Fruit fly (Drosophila melanogaster) whole organism, prepupa: ENCODE data around the gene T48.

Experiments
- Blimp-1 ChIP-seq: fragments of 200-800 bp; sonication (Bioruptor generic); optimal IDR thresholded peaks from 3 replicates; lab custom pipeline; 2017; ENCODE audit warnings: missing biosample characterization, missing genetic modification characterization, mild to moderate bottlenecking, moderate library complexity, missing genetic modification reagents
- CG10631 ChIP-seq: fragments of 200-800 bp; sonication (Bioruptor generic); optimal IDR thresholded peaks from 2 replicates; lab custom pipeline; 2016; ENCODE audit warnings: missing biosample characterization, missing genetic modification characterization
- CG10669 ChIP-seq: fragments of 200-800 bp; sonication (Bioruptor generic); optimal IDR thresholded peaks from 3 replicates; lab custom pipeline; 2018; ENCODE audit warnings: missing biosample characterization, mild to moderate bottlenecking, missing genetic modification characterization, moderate library complexity
- CG15336 ChIP-seq: fragments of 200-800 bp; sonication (Bioruptor generic); IDR thresholded peaks from 2 replicates; pipeline ENCODE4 v1.3.6; 2022; ENCODE audit warnings: missing biosample characterization, missing genetic modification characterization
- CG1621 ChIP-seq: fragments of 200-800 bp; sonication (Bioruptor generic); optimal IDR thresholded peaks from 3 replicates; lab custom pipeline; 2018; ENCODE audit warnings: missing biosample characterization, mild to moderate bottlenecking, missing genetic modification characterization
- CG16779 ChIP-seq: fragments of 200-800 bp; sonication (Bioruptor generic); optimal IDR thresholded peaks from 3 replicates; lab custom pipeline; 2017; ENCODE audit warnings: missing biosample characterization, mild to moderate bottlenecking, missing genetic modification characterization
- CG32006 ChIP-seq: fragments of 200-800 bp; sonication (Bioruptor generic); optimal IDR thresholded peaks from 3 replicates; lab custom pipeline; 2017; ENCODE audit warnings: missing biosample characterization, mild to moderate bottlenecking, missing genetic modification characterization
- CG34406 ChIP-seq: fragments of 200-800 bp; sonication (Bioruptor generic); optimal IDR thresholded peaks from 3 replicates; lab custom pipeline; 2016; ENCODE audit warnings: missing biosample characterization, missing genetic modification characterization
- CG3919 ChIP-seq: fragments of 200-800 bp; sonication (Bioruptor generic); optimal IDR thresholded peaks from 3 replicates; lab custom pipeline; 2016; ENCODE audit warnings: missing biosample characterization, missing genetic modification characterization
- CG4318 ChIP-seq: fragments of 200-800 bp; sonication (Bioruptor generic); optimal IDR thresholded peaks from 3 replicates; lab custom pipeline; 2017; ENCODE audit warnings: missing biosample characterization, mild to moderate bottlenecking, missing genetic modification characterization
- CG6163 ChIP-seq: fragments of 200-800 bp; sonication (Bioruptor generic); IDR thresholded peaks from 3 replicates; pipeline ENCODE4 v1.3.6; 2022; ENCODE audit warnings: missing biosample characterization, missing genetic modification characterization
- CG6792 ChIP-seq: fragments of 200-800 bp; sonication (Bioruptor generic); optimal IDR thresholded peaks from 3 replicates; lab custom pipeline; 2016; ENCODE audit warnings: missing biosample characterization, missing genetic modification characterization
- CG6808 ChIP-seq: fragments of 200-800 bp; sonication (Bioruptor generic); optimal IDR thresholded peaks from 3 replicates; lab custom pipeline; 2017; ENCODE audit warnings: missing biosample characterization, missing genetic modification characterization, mild to moderate bottlenecking, moderate library complexity, missing genetic modification reagents
- CG6854 ChIP-seq: fragments of 200-800 bp; sonication (Bioruptor generic); optimal IDR thresholded peaks from 2 replicates; lab custom pipeline; 2017; ENCODE audit warnings: missing biosample characterization, mild to moderate bottlenecking, missing genetic modification characterization
- CG8119 ChIP-seq: fragments of 200-800 bp; sonication (Bioruptor generic); IDR thresholded peaks from 3 replicates; pipeline ENCODE4 v1.3.6; 2022; ENCODE audit warnings: missing biosample characterization, missing genetic modification characterization
- CG8632 ChIP-seq: fragments of 200-800 bp; sonication (Bioruptor generic); optimal IDR thresholded peaks from 3 replicates; lab custom pipeline; 2016; ENCODE audit warnings: missing biosample characterization, missing genetic modification characterization
- Gug ChIP-seq: fragments of 200-800 bp; sonication (Bioruptor generic); IDR thresholded peaks from 2 replicates; pipeline ENCODE4 v1.3.6; 2022; ENCODE audit warnings: missing biosample characterization, missing genetic modification characterization
- Hr38 ChIP-seq: sonication (Bioruptor generic); optimal IDR thresholded peaks from 2 replicates; lab custom pipeline; 2016; ENCODE audit warnings: missing biosample characterization, missing genetic modification characterization
- Hr39 ChIP-seq: fragments of 200-800 bp; sonication (Bioruptor generic); optimal IDR thresholded peaks from 2 replicates; lab custom pipeline; 2016; ENCODE audit warnings: missing biosample characterization, missing genetic modification characterization
- Met ChIP-seq: fragments of 200-800 bp; sonication (Bioruptor generic); optimal IDR thresholded peaks from 3 replicates; lab custom pipeline; 2016; ENCODE audit warnings: missing biosample characterization, missing genetic modification characterization
- OdsH ChIP-seq: fragments of 200-800 bp; sonication (Bioruptor generic); optimal IDR thresholded peaks from 3 replicates; lab custom pipeline; 2016; ENCODE audit warnings: missing biosample characterization, missing genetic modification characterization
- Smox ChIP-seq: fragments of 200-800 bp; sonication (Bioruptor generic); optimal IDR thresholded peaks from 3 replicates; lab custom pipeline; 2016; ENCODE audit warnings: missing biosample characterization, missing genetic modification characterization
- Sox14 ChIP-seq: fragments of 200-800 bp; sonication (Bioruptor generic); optimal IDR thresholded peaks from 3 replicates; lab custom pipeline; 2016; ENCODE audit warnings: missing biosample characterization, missing genetic modification characterization
- Sox15 ChIP-seq: fragments of 200-800 bp; sonication (Bioruptor generic); optimal IDR thresholded peaks from 3 replicates; lab custom pipeline; 2016; ENCODE audit warnings: missing biosample characterization, missing genetic modification characterization
- achi ChIP-seq: fragments of 200-800 bp; sonication (Bioruptor generic); optimal IDR thresholded peaks from 3 replicates; lab custom pipeline; 2016; ENCODE audit warnings: missing biosample characterization, missing genetic modification characterization
- cyc ChIP-seq: fragments of 200-800 bp; sonication (Bioruptor generic); optimal IDR thresholded peaks from 3 replicates; lab custom pipeline; 2016; ENCODE audit warnings: missing biosample characterization, missing genetic modification characterization
- dac ChIP-seq: fragments of 200-800 bp; sonication (Bioruptor generic); optimal IDR thresholded peaks from 2 replicates; lab custom pipeline; 2017; ENCODE audit warnings: missing biosample characterization, mild to moderate bottlenecking, missing genetic modification characterization
- dsx ChIP-seq: fragments of 200-800 bp; optimal IDR thresholded peaks from 3 replicates; lab custom pipeline; 2019; ENCODE audit warnings: missing biosample characterization, mild to moderate bottlenecking, missing genetic modification characterization, moderate library complexity; ENCODE audit not compliant: poor library complexity, severe bottlenecking
- eg ChIP-seq: fragments of 200-800 bp; sonication (Bioruptor generic); IDR thresholded peaks from 3 replicates; pipeline ENCODE4 v1.3.6; 2022; ENCODE audit warnings: missing biosample characterization, missing genetic modification characterization
- esn ChIP-seq: fragments of 200-800 bp; sonication (Bioruptor generic); optimal IDR thresholded peaks from 2 replicates; lab custom pipeline; 2016; ENCODE audit warnings: missing biosample characterization, mild to moderate bottlenecking, missing genetic modification characterization, moderate library complexity
- fd59A ChIP-seq: fragments of 200-800 bp; sonication (Bioruptor generic); optimal IDR thresholded peaks from 2 replicates; lab custom pipeline; 2017; ENCODE audit warnings: missing biosample characterization, mild to moderate bottlenecking, missing genetic modification characterization, missing genetic modification reagents
- fd85E ChIP-seq: fragments of 200-800 bp; sonication (Bioruptor generic); optimal IDR thresholded peaks from 3 replicates; lab custom pipeline; 2016; ENCODE audit warnings: missing biosample characterization, missing genetic modification characterization
- fkh ChIP-seq: fragments of 200-800 bp; sonication (Bioruptor generic); optimal IDR thresholded peaks from 3 replicates; lab custom pipeline; 2017; ENCODE audit warnings: missing biosample characterization, mild to moderate bottlenecking, missing genetic modification characterization, moderate library complexity
- net ChIP-seq: fragments of 200-800 bp; sonication (Bioruptor generic); optimal IDR thresholded peaks from 3 replicates; lab custom pipeline; 2016; ENCODE audit warnings: missing biosample characterization, missing genetic modification characterization
- salr ChIP-seq, 2 experiments: fragments of 200-800 bp; sonication (Bioruptor generic); optimal IDR thresholded peaks; 3 replicates each; lab custom pipeline; 2016 to 2018; ENCODE audit warnings: missing biosample characterization in 2 of 2, missing genetic modification characterization in 2 of 2, mild to moderate bottlenecking in 1 of 2
- spab ChIP-seq: fragments of 200-800 bp; sonication (Bioruptor generic); optimal IDR thresholded peaks from 2 replicates; lab custom pipeline; 2017; ENCODE audit warnings: missing biosample characterization, mild to moderate bottlenecking, missing genetic modification characterization, missing genetic modification reagents
- ss ChIP-seq, 2 experiments: fragments of 200-800 bp; sonication (Bioruptor generic); optimal IDR thresholded peaks; 2 replicates in 1 of 2; 3 replicates in 1 of 2; lab custom pipeline; 2017 to 2018; ENCODE audit warnings: mild to moderate bottlenecking in 2 of 2, missing biosample characterization in 2 of 2, missing genetic modification characterization in 2 of 2, moderate library complexity in 1 of 2
- svp ChIP-seq: fragments of 200-800 bp; sonication (Bioruptor generic); peaks from one replicate; lab custom pipeline; 2016; ENCODE audit warnings: missing biosample characterization, missing genetic modification characterization
- topi ChIP-seq: fragments of 200-800 bp; sonication (Bioruptor generic); optimal IDR thresholded peaks from 3 replicates; lab custom pipeline; 2016; ENCODE audit warnings: missing biosample characterization, missing genetic modification characterization
- vri ChIP-seq: fragments of 200-800 bp; sonication (Bioruptor generic); optimal IDR thresholded peaks from 3 replicates; lab custom pipeline; 2016; ENCODE audit warnings: missing biosample characterization, mild to moderate bottlenecking, missing genetic modification characterization

Gene T48

DNA sequence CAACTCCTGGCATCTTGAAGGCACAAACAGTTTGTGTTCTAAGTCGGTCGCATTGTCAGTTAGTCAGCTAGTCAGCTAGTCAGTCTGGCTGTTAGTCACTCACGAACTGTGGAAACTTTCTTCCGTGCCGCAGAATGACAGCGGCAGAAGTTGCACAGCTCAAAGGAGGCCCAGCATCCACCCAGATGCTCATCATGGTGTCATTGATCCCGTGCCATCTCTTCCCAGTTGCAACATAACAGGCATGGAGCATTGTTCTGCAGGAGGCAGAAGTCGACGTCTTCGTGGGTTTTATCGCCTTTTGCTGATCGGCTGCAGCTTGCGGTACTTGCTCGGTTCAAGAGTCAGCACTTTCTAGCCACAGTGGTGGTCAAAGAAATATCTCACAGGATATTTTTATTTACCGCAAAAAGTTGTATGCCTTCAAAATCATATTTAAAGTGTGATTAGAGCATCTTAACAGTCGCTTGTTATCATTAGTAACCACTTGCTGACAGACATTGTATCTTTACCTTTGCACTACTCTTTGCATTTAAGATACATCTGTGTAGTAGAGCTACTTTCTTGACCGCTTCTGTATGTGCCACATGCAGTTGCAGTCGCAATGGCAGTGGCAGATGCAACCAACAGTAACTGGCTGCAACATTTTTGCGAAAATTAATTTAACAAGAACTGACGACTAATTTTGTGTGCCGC lies 12.2 kb downstream of the T48 start (continued):
- TF ChIP-seq CG10631 (GFP tag; lab: Kevin White, UChicago), result peak; percentile 49
- peak; percentile 67 for TF ChIP-seq CG8119 (GFP tag; lab: Robert Waterston, UW)
- peak; percentile 62 for TF ChIP-seq CG15336 (GFP tag; lab: Robert Waterston, UW)
- peak; percentile 31 for TF ChIP-seq Sox15 (GFP tag; lab: Kevin White, UChicago)
- TF ChIP-seq eg (GFP tag; lab: Robert Waterston, UW), result peak; percentile 33; the same call in 1 of the 3 replicates
- peak; percentile 37 for TF ChIP-seq CG4318 (GFP tag; lab: Kevin White, UChicago)
- peak; percentile 81 for TF ChIP-seq svp (GFP tag; lab: Kevin White, UChicago)
- TF ChIP-seq Smox (GFP tag; lab: Kevin White, UChicago), result peak; percentile 55
- TF ChIP-seq CG6854 (GFP tag; lab: Kevin White, UChicago), result no peak
- no peak for TF ChIP-seq Blimp-1 (GFP tag; lab: Kevin White, UChicago)
- TF ChIP-seq fd59A, result no peak
- TF ChIP-seq CG6163 (GFP tag; lab: Robert Waterston, UW), result peak; percentile 54; the same call in 1 of the 3 replicates
- TF ChIP-seq esn (GFP tag; lab: Kevin White, UChicago), result peak; percentile 68
- peak; percentile 17 for TF ChIP-seq spab (GFP tag; lab: Kevin White, UChicago)
- TF ChIP-seq topi, result peak; percentile 52
- TF ChIP-seq dsx (GFP tag; lab: Kevin White, UChicago), result peak; percentile 1
- TF ChIP-seq CG3919 (GFP tag; lab: Kevin White, UChicago), result peak; percentile 61

dm6 chr3R:26896260-26896659 lies 14.7 kb downstream of the T48 start:
- TF ChIP-seq ss (GFP tag; optimal IDR thresholded peaks at IDR 0.05; lab: Kevin White, UChicago), result no peak
- no peak for TF ChIP-seq CG10669
- TF ChIP-seq CG6808 (GFP tag; lab: Kevin White, UChicago), result no peak
- TF ChIP-seq Blimp-1 (GFP tag; lab: Kevin White, UChicago), result no peak
- TF ChIP-seq cyc (GFP tag; lab: Kevin White, UChicago), result no peak
- no peak for TF ChIP-seq esn (GFP tag; lab: Kevin White, UChicago)
- TF ChIP-seq spab (GFP tag; lab: Kevin White, UChicago), result no peak
- TF ChIP-seq CG15336 (GFP tag; lab: Robert Waterston, UW), result 0 out of 2 replicates have a peak, but pooled peaks have one; percentile 11
- TF ChIP-seq OdsH, result no peak
- no peak for TF ChIP-seq fkh (GFP tag; lab: Kevin White, UChicago)
- no peak for TF ChIP-seq Sox15 (GFP tag; lab: Kevin White, UChicago)
- peak; percentile 15 for TF ChIP-seq vri (GFP tag; lab: Kevin White, UChicago)
- no peak for TF ChIP-seq Hr39 (GFP tag; lab: Kevin White, UChicago)
- no peak for TF ChIP-seq CG4318 (GFP tag; lab: Kevin White, UChicago)
- TF ChIP-seq svp (GFP tag; lab: Kevin White, UChicago), result no peak
- TF ChIP-seq, all 60 proteins: peak for 2

DNA sequence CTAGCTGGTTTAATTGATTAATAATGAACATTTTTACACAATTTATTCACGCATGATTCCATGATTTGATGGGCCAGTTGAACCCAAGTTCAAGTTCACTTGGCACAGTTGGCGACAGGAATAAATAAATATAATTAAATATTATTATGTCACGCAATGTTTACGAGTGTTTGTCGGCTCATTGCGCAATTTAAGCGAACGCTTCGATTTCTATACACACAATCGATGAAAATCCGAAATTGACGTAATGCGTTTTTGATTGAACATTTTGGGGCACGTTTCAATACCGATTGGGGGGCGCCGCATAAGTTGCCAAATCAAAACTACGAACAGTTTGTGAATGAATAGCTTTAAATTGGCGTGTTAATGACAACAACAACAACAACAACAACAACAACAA lies 15.8 kb downstream of the T48 start:
- TF ChIP-seq Met (GFP tag; lab: Kevin White, UChicago), result no peak
- no peak for TF ChIP-seq dsx (GFP tag; lab: Kevin White, UChicago)
- no peak for TF ChIP-seq Gug (GFP tag; lab: Robert Waterston, UW)
- TF ChIP-seq dac (GFP tag; lab: Kevin White, UChicago), result no peak
- TF ChIP-seq net, result no peak
- no peak for TF ChIP-seq ss (GFP tag; optimal IDR thresholded peaks at IDR 0.05; lab: Kevin White, UChicago)
- no peak for TF ChIP-seq cyc (GFP tag; lab: Kevin White, UChicago)
- no peak for TF ChIP-seq Sox14 (GFP tag; lab: Kevin White, UChicago)
- TF ChIP-seq, all 60 proteins: peak for 0

dm6 chr3R:26899982-26900381 lies 18.4 kb downstream of the T48 start:
- TF ChIP-seq CG15336 (GFP tag; lab: Robert Waterston, UW) (peak; percentile 76), topi (peak; percentile 35), CG3919 (GFP tag; lab: Kevin White, UChicago) (peak; percentile 67), CG10631 (GFP tag; lab: Kevin White, UChicago) (peak; percentile 32), fkh (GFP tag; lab: Kevin White, UChicago) (no peak), salr (GFP tag; optimal IDR thresholded peaks at IDR 0.05; lab: Kevin White, UChicago) (peak in 1 of 2 experiments; percentile 22), achi (GFP tag; lab: Kevin White, UChicago) (peak; percentile 60), OdsH (peak; percentile 66), fd85E (GFP tag; lab: Kevin White, UChicago) (no peak), Hr39 (GFP tag; lab: Kevin White, UChicago) (peak; percentile 38), CG6792 (GFP tag; lab: Kevin White, UChicago) (peak; percentile 51), CG32006 (peak; percentile 68), CG8632 (GFP tag; lab: Kevin White, UChicago) (peak; percentile 45), net (peak; percentile 35), Sox15 (GFP tag; lab: Kevin White, UChicago) (peak; percentile 29), CG8119 (GFP tag; lab: Robert Waterston, UW) (peak; percentile 66), Smox (GFP tag; lab: Kevin White, UChicago) (no peak), Hr38 (GFP tag; lab: Kevin White, UChicago) (no peak), CG16779 (tag; lab: Kevin White, UChicago) (no peak), CG34406 (peak; percentile 60), vri (GFP tag; lab: Kevin White, UChicago) (peak; percentile 14), CG1621 (no peak), Met (GFP tag; lab: Kevin White, UChicago) (peak; percentile 22), Blimp-1 (GFP tag; lab: Kevin White, UChicago) (no peak)
